Fruit fly (Drosophila melanogaster): ENCODE results near the gene CG1239.

- TF ChIP-seq CG10348 (GFP tag; IDR thresholded peaks at IDR 0.05) (no peak), CG17806 (tag; optimal IDR thresholded peaks at IDR 0.05) (no peak), D1 (tag; optimal IDR thresholded peaks at IDR 0.05) (no peak)
These were observed 45.6 kb downstream of the CG1239 start, which contains the start of gene jagn for dm6 chr3R:5778731-5779593.
